Fruit fly (Drosophila melanogaster): Measurements from ENCODE around the gene Obp19c.

DNA sequence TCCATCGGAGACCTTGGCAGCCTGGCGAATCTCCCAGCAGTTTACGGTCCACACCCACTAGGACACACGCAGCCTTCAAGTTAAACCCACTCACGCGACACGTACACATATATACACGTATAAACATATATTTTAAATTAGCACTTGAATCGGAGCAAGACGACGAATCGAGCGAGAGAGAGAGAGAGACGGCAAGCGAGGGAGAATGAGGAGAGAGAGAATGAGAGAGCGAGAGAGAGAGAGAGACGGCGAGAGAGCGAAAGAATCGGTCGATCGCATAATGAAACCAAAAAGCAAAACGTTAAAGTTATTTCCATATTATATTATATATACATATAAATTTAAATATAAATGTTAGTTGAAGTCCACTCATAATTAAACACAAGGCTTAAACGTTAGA, 7.1 kb downstream of the Obp19c start:
- no peak for TF ChIP-seq GATAd (GFP tag; optimal IDR thresholded peaks at IDR 0.05)
- TF ChIP-seq psq (GFP tag; optimal IDR thresholded peaks at IDR 0.05): no peak
